Worm (Caenorhabditis elegans): ENCODE results near the gene dylt-2.

- TF ChIP-seq med-1 (GFP tag; optimal IDR thresholded peaks at IDR 0.05; ENCODE audit: insufficient read depth) (no peak), tab-1 (GFP tag; IDR thresholded peaks at IDR 0.05) (no peak), ztf-29 (GFP tag; IDR thresholded peaks at IDR 0.05) (no peak), ref-1 (GFP tag; conservative IDR thresholded peaks at IDR 0.05) (no peak), flt-1 (GFP tag; IDR thresholded peaks at IDR 0.05) (no peak), klf-2 (GFP tag; conservative IDR thresholded peaks at IDR 0.05) (no peak)
Measured at ce11 chrX:8945011-8945410, 5.1 kb upstream of the dylt-2 start.
